Worm (Caenorhabditis elegans): ENCODE results near the gene nhr-120.

ce11 chrX:6656770-6657169, 16.4 kb upstream of the nhr-120 start:
- TF ChIP-seq mep-1 (tag; optimal IDR thresholded peaks at IDR 0.05) (no peak), nhr-11 (tag; optimal IDR thresholded peaks at IDR 0.05) (no peak), ztf-4 (tag; optimal IDR thresholded peaks at IDR 0.05) (no peak), snpc-4 (tag; optimal IDR thresholded peaks at IDR 0.05) (no peak), ets-5 (GFP tag; IDR thresholded peaks at IDR 0.05) (no peak)
